Fruit fly (Drosophila melanogaster) whole organism, embryonic: Measurements from ENCODE around the gene CG31952.

Source experiments
- Ada2b ChIP-seq: fragments of 200-800 bp; sonication (Bioruptor generic); IDR thresholded peaks from 2 replicates; pipeline ENCODE4 v1.3.6; 2022; ENCODE audit warnings: missing biosample characterization, missing genetic modification characterization
- Blimp-1 ChIP-seq: fragments of 200-800 bp; sonication (Bioruptor generic); optimal IDR thresholded peaks from 3 replicates; lab custom pipeline; 2018; ENCODE audit warnings: missing biosample characterization, missing genetic modification characterization, mild to moderate bottlenecking, moderate library complexity, missing genetic modification reagents
- C15 ChIP-seq: fragments of 200-800 bp; sonication (Bioruptor generic); IDR thresholded peaks from 3 replicates; pipeline ENCODE4 v1.3.6; 2022; ENCODE audit warnings: missing biosample characterization, missing genetic modification characterization
- CG10274 ChIP-seq: fragments of 200-800 bp; sonication (Bioruptor generic); optimal IDR thresholded peaks from 3 replicates; lab custom pipeline; 2017; ENCODE audit warnings: missing biosample characterization, mild to moderate bottlenecking, missing genetic modification characterization
- CG12659 ChIP-seq: fragments of 200-800 bp; sonication (Bioruptor generic); optimal IDR thresholded peaks from 3 replicates; lab custom pipeline; 2017; ENCODE audit warnings: mild to moderate bottlenecking, missing biosample characterization, missing genetic modification reagents, missing genetic modification characterization
- CG13775 ChIP-seq: fragments of 200-800 bp; sonication (Bioruptor generic); optimal IDR thresholded peaks from 3 replicates; lab custom pipeline; 2017; ENCODE audit warnings: missing biosample characterization, mild to moderate bottlenecking, missing genetic modification characterization
- CG13894 ChIP-seq: fragments of 200-800 bp; sonication (Bioruptor generic); optimal IDR thresholded peaks from 3 replicates; lab custom pipeline; 2018; ENCODE audit warnings: missing biosample characterization, mild to moderate bottlenecking, missing genetic modification characterization, moderate library complexity
- CG14710 ChIP-seq: fragments of 200-800 bp; sonication (Bioruptor generic); optimal IDR thresholded peaks from 3 replicates; lab custom pipeline; 2019; ENCODE audit warnings: missing biosample characterization, mild to moderate bottlenecking, missing genetic modification characterization, moderate library complexity
- CG14860 ChIP-seq: fragments of 200-800 bp; sonication (Bioruptor generic); IDR thresholded peaks from 3 replicates; pipeline ENCODE4 v1.3.6; 2022; ENCODE audit warnings: missing biosample characterization, missing genetic modification characterization; ENCODE audit not compliant: partially characterized antibody
- CG14965 ChIP-seq: fragments of 200-800 bp; sonication (Bioruptor generic); optimal IDR thresholded peaks from 2 replicates; lab custom pipeline; 2016; ENCODE audit warnings: missing biosample characterization, missing genetic modification characterization, borderline replicate concordance
- CG17186 ChIP-seq: fragments of 200-800 bp; sonication (Bioruptor generic); optimal IDR thresholded peaks from 3 replicates; lab custom pipeline; 2017; ENCODE audit warnings: missing biosample characterization, missing genetic modification reagents, missing genetic modification characterization
- CG17568 ChIP-seq: fragments of 200-800 bp; sonication (Bioruptor generic); optimal IDR thresholded peaks from 2 replicates; lab custom pipeline; 2018; ENCODE audit warnings: missing biosample characterization, mild to moderate bottlenecking, missing genetic modification characterization, moderate library complexity
- CG4328 ChIP-seq: fragments of 200-800 bp; sonication (Bioruptor generic); optimal IDR thresholded peaks from 3 replicates; lab custom pipeline; 2017; ENCODE audit warnings: missing biosample characterization, missing genetic modification reagents, missing genetic modification characterization
- CG7357 ChIP-seq: fragments of 200-800 bp; sonication (Bioruptor generic); IDR thresholded peaks from 3 replicates; pipeline ENCODE4 v1.3.6; 2022; ENCODE audit warnings: missing biosample characterization, missing genetic modification characterization
- CG7963 ChIP-seq: fragments of 200-800 bp; sonication (Bioruptor generic); IDR thresholded peaks from 3 replicates; pipeline ENCODE4 v1.3.6; 2022; ENCODE audit warnings: missing biosample characterization, missing genetic modification characterization; ENCODE audit not compliant: partially characterized antibody
- CG9817 ChIP-seq: fragments of 200-800 bp; sonication (Bioruptor generic); optimal IDR thresholded peaks from 2 replicates; lab custom pipeline; 2018; ENCODE audit warnings: missing biosample characterization, mild to moderate bottlenecking, missing genetic modification characterization, moderate library complexity
- CG9932 ChIP-seq: fragments of 200-800 bp; sonication (Bioruptor generic); IDR thresholded peaks from 2 replicates; pipeline ENCODE4 v1.3.6; 2022; ENCODE audit warnings: missing biosample characterization, missing genetic modification characterization
- Deaf1 ChIP-seq: fragments of 200-800 bp; optimal IDR thresholded peaks from 3 replicates; lab custom pipeline; 2019; ENCODE audit warnings: missing biosample characterization, mild to moderate bottlenecking, missing genetic modification characterization, moderate library complexity
- Dfd ChIP-seq, 2 experiments: fragments of >200 bp; optimal IDR thresholded peaks; 2 replicates each; lab custom pipeline; 2017; ENCODE audit warnings: missing biosample characterization in 2 of 2, missing genetic modification characterization in 2 of 2
- Doc3 ChIP-seq: fragments of 200-800 bp; sonication (Bioruptor generic); IDR thresholded peaks from 3 replicates; pipeline ENCODE4 v1.3.6; 2022; ENCODE audit warnings: missing biosample characterization, missing genetic modification characterization; ENCODE audit not compliant: partially characterized antibody
- E2f1 ChIP-seq: fragments of 200-800 bp; sonication (Bioruptor generic); IDR thresholded peaks from 2 replicates; pipeline ENCODE4 v1.3.6; 2022; ENCODE audit warnings: missing biosample characterization, missing genetic modification characterization
- HHEX ChIP-seq: fragments of 200-800 bp; sonication (Bioruptor generic); optimal IDR thresholded peaks from 3 replicates; lab custom pipeline; 2017; ENCODE audit warnings: missing biosample characterization, mild to moderate bottlenecking, missing genetic modification characterization, missing genetic modification reagents
- HmgZ ChIP-seq: fragments of 200-800 bp; sonication (Bioruptor generic); optimal IDR thresholded peaks from 2 replicates; lab custom pipeline; 2018; ENCODE audit warnings: missing biosample characterization, mild to moderate bottlenecking, missing genetic modification characterization
- Hr39 ChIP-seq: fragments of >200 bp; optimal IDR thresholded peaks from 2 replicates; lab custom pipeline; 2017
- MESR4 ChIP-seq: fragments of 200-800 bp; sonication (Bioruptor generic); optimal IDR thresholded peaks from 2 replicates; lab custom pipeline; 2018; ENCODE audit warnings: missing biosample characterization, mild to moderate bottlenecking, missing genetic modification characterization, moderate library complexity
- Max ChIP-seq: fragments of 200-800 bp; sonication (Bioruptor generic); optimal IDR thresholded peaks from 2 replicates; lab custom pipeline; 2016; ENCODE audit warnings: missing biosample characterization, mild to moderate bottlenecking, missing genetic modification characterization
- Mrtf ChIP-seq: fragments of 200-800 bp; sonication (Bioruptor generic); IDR thresholded peaks from 3 replicates; pipeline ENCODE4 v1.3.6; 2022; ENCODE audit warnings: missing biosample characterization, missing genetic modification characterization
- PHDP ChIP-seq: fragments of 200-800 bp; sonication (Bioruptor generic); optimal IDR thresholded peaks from 3 replicates; lab custom pipeline; 2018; ENCODE audit warnings: missing biosample characterization, mild to moderate bottlenecking, missing genetic modification characterization, moderate library complexity
- Poxn ChIP-seq: fragments of 200-800 bp; sonication (Bioruptor generic); IDR thresholded peaks from 2 replicates; pipeline ENCODE4 v1.3.6; 2022; ENCODE audit warnings: missing biosample characterization, missing genetic modification characterization
- Sox100B ChIP-seq: fragments of 200-800 bp; sonication (Bioruptor generic); optimal IDR thresholded peaks from 3 replicates; lab custom pipeline; 2018; ENCODE audit warnings: missing biosample characterization, mild to moderate bottlenecking, missing genetic modification characterization
- Ssrp ChIP-seq: fragments of 200-800 bp; sonication (Bioruptor generic); optimal IDR thresholded peaks from 2 replicates; lab custom pipeline; 2018; ENCODE audit warnings: missing biosample characterization, mild to moderate bottlenecking, missing genetic modification characterization, moderate library complexity
- Usf ChIP-seq: fragments of 200-800 bp; sonication (Bioruptor generic); optimal IDR thresholded peaks from 2 replicates; lab custom pipeline; 2017; ENCODE audit warnings: missing genotype, missing biosample characterization, missing genetic modification characterization
- Vsx1 ChIP-seq: fragments of 200-800 bp; sonication (Bioruptor generic); optimal IDR thresholded peaks from 2 replicates; lab custom pipeline; 2017; ENCODE audit warnings: missing biosample characterization, mild to moderate bottlenecking, missing genetic modification characterization, missing genetic modification reagents
- ab ChIP-seq: fragments of 200-800 bp; sonication (Bioruptor generic); optimal IDR thresholded peaks from 2 replicates; lab custom pipeline; 2016; ENCODE audit warnings: missing biosample characterization, missing genetic modification characterization
- ap ChIP-seq: fragments of 200-800 bp; sonication (Bioruptor generic); IDR thresholded peaks from 2 replicates; pipeline ENCODE4 v1.3.6; 2022; ENCODE audit warnings: missing biosample characterization, missing genetic modification characterization
- esg ChIP-seq: fragments of 200-800 bp; sonication (Bioruptor generic); conservative IDR thresholded peaks from 2 replicates; pipeline ENCODE4 v1.3.6; 2022; ENCODE audit warnings: missing biosample characterization, missing genetic modification characterization
- gce ChIP-seq: fragments of 200-800 bp; sonication (Bioruptor generic); IDR thresholded peaks from 3 replicates; pipeline ENCODE4 v1.3.6; 2022; ENCODE audit warnings: missing biosample characterization, missing genetic modification characterization
- lab ChIP-seq: fragments of 200-800 bp; sonication (Bioruptor generic); optimal IDR thresholded peaks from 3 replicates; lab custom pipeline; 2017; ENCODE audit warnings: missing biosample characterization, missing genetic modification characterization, mild to moderate bottlenecking, moderate library complexity, missing genetic modification reagents
- onecut ChIP-seq: fragments of 200-800 bp; sonication (Bioruptor generic); IDR thresholded peaks from 2 replicates; pipeline ENCODE4 v1.3.6; 2022; ENCODE audit warnings: missing biosample characterization, missing genetic modification characterization
- org-1 ChIP-seq: fragments of 200-800 bp; sonication (Bioruptor generic); optimal IDR thresholded peaks from 2 replicates; lab custom pipeline; 2017; ENCODE audit warnings: missing biosample characterization, missing genetic modification characterization
- pan ChIP-seq, 4 experiments: fragments of >200 bp in 3 of 4; fragments of 200-800 bp in 1 of 4; sonication (Bioruptor generic) in 1 of 4; optimal IDR thresholded peaks in 3 of 4; IDR thresholded peaks in 1 of 4; 2 replicates each; pipeline versions ENCODE4 v1.3.6 to Lab custom; 2017 to 2022; ENCODE audit warnings: missing biosample characterization in 2 of 4, missing genetic modification characterization in 2 of 4, mixed read lengths in 1 of 4
- pho ChIP-seq: fragments of 200-800 bp; sonication (Bioruptor generic); optimal IDR thresholded peaks from 2 replicates; lab custom pipeline; 2016; ENCODE audit warnings: missing biosample characterization, missing genetic modification characterization
- pros ChIP-seq: fragments of 200-800 bp; sonication (Bioruptor generic); optimal IDR thresholded peaks from 3 replicates; lab custom pipeline; 2019; ENCODE audit warnings: missing biosample characterization, mild to moderate bottlenecking, missing genetic modification characterization, moderate library complexity
- sc ChIP-seq, 3 experiments: fragments of >200 bp in 2 of 3; fragments of 200-800 bp in 1 of 3; sonication (Bioruptor generic) in 1 of 3; optimal IDR thresholded peaks; 2 replicates in 2 of 3; 3 replicates in 1 of 3; lab custom pipeline; 2017; ENCODE audit warnings: mild to moderate bottlenecking in 1 of 3, missing biosample characterization in 1 of 3, missing genetic modification characterization in 1 of 3, missing genetic modification reagents in 1 of 3
- scrt ChIP-seq: fragments of 200-800 bp; sonication (Bioruptor generic); optimal IDR thresholded peaks from 2 replicates; lab custom pipeline; 2018; ENCODE audit warnings: missing biosample characterization, mild to moderate bottlenecking, missing genetic modification characterization, moderate library complexity
- ssp ChIP-seq: fragments of 200-800 bp; sonication (Bioruptor generic); IDR thresholded peaks from 2 replicates; pipeline ENCODE4 v1.3.6; 2022; ENCODE audit warnings: missing biosample characterization, missing genetic modification characterization
- trh ChIP-seq: fragments of 200-800 bp; sonication (Bioruptor generic); optimal IDR thresholded peaks from 2 replicates; lab custom pipeline; 2016; ENCODE audit warnings: missing biosample characterization, missing genetic modification characterization
- twi ChIP-seq: fragments of 200-800 bp; optimal IDR thresholded peaks from 2 replicates; lab custom pipeline; 2019; ENCODE audit warnings: missing biosample characterization, mild to moderate bottlenecking, missing genetic modification characterization, moderate library complexity
- vnd ChIP-seq: fragments of 200-800 bp; sonication (Bioruptor generic); IDR thresholded peaks from 3 replicates; pipeline ENCODE4 v1.3.6; 2022; ENCODE audit warnings: missing biosample characterization, missing genetic modification characterization; ENCODE audit not compliant: partially characterized antibody

The CG31952 gene

DNA sequence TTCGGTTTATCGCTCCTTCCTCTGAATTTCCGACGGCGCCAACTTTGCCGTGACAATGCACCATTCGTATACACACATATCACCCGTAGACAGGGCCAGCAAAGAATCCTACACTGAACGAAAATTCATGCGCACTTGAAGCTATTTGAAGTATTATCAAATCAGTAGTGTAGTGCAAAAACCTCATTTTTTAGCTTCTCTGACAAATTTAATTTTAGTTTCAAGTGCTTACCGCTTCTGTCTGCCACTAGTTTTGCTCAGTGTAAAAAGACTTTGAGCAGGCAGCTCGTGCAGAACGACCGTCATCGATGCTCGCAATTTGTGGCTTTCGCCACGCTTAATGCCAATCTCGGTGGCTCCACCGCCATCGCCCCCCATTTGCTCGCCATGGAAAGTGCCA is 28.3 kb downstream of the CG31952 start (continued):
- TF ChIP-seq Max (GFP tag; lab: Kevin White, UChicago) (no peak), Deaf1 (tag; lab: Kevin White, UChicago) (no peak), CG17186 (GFP tag; lab: Kevin White, UChicago) (no peak), Dfd (GFP tag; optimal IDR thresholded peaks at IDR 0.05; lab: Kevin White, UChicago) (no peak), CG10274 (GFP tag; lab: Kevin White, UChicago) (no peak), esg (GFP tag; lab: Robert Waterston, UW) (peak; percentile 60), CG13894 (no peak), Mrtf (GFP tag; lab: Robert Waterston, UW) (peak; percentile 40; the same call in 1 of the 3 replicates), Blimp-1 (GFP tag; lab: Kevin White, UChicago) (peak; percentile 42), ssp (GFP tag; lab: Robert Waterston, UW) (0 out of 2 replicates have a peak, but pooled peaks have one; percentile 28), Sox100B (GFP tag; lab: Kevin White, UChicago) (no peak), Ada2b (peak; percentile 73), CG9817 (tag; lab: Kevin White, UChicago) (peak; percentile 15), Doc3 (GFP tag; lab: Robert Waterston, UW) (no peak), CG14860 (GFP tag; lab: Robert Waterston, UW) (no peak), PHDP (tag; lab: Kevin White, UChicago) (peak; percentile 22), lab (GFP tag; lab: Kevin White, UChicago) (no peak), pan (optimal IDR thresholded peaks at IDR 0.05; lab: Kevin White, UChicago) (no peak), pan (GFP tag; optimal IDR thresholded peaks at IDR 0.05 in 1 of 2, IDR thresholded peaks at IDR 0.05 in 1 of 2) (peak in 1 of 2 experiments; percentile 67), MESR4 (GFP tag; lab: Kevin White, UChicago) (no peak), pho (GFP tag; lab: Kevin White, UChicago) (no peak), CG14710 (peak; percentile 1), CG7357 (no peak), Usf (GFP tag; lab: Kevin White, UChicago) (no peak), vnd (GFP tag; lab: Robert Waterston, UW) (no peak), twi (no peak), E2f1 (GFP tag; lab: Robert Waterston, UW) (peak; percentile 45; the same call in 1 of the 2 replicates), gce (GFP tag; lab: Robert Waterston, UW) (peak; percentile 39; the same call in 2 of the 3 replicates), sc (optimal IDR thresholded peaks at IDR 0.05; lab: Kevin White, UChicago) (no peak), sc (GFP tag; optimal IDR thresholded peaks at IDR 0.05; lab: Kevin White, UChicago) (no peak), CG13775 (GFP tag; lab: Kevin White, UChicago) (peak; percentile 4), onecut (GFP tag; lab: Robert Waterston, UW) (no peak), CG9932 (no peak; the same call in 1 of the 2 replicates), CG7963 (GFP tag; lab: Robert Waterston, UW) (no peak), ab (no peak), trh (GFP tag; lab: Kevin White, UChicago) (peak; percentile 6), Poxn (no peak), C15 (GFP tag; lab: Robert Waterston, UW) (no peak), CG12659 (peak; percentile 15), Hr39 (no peak), scrt (no peak), CG4328 (GFP tag; lab: Kevin White, UChicago) (no peak), CG17568 (GFP tag; lab: Kevin White, UChicago) (no peak), org-1 (peak; percentile 16), pros (no peak), ap (GFP tag; lab: Robert Waterston, UW) (0 out of 2 replicates have a peak, but pooled peaks have one; percentile 19), HHEX (GFP tag; lab: Kevin White, UChicago) (no peak), Vsx1 (no peak), CG14965 (GFP tag; lab: Kevin White, UChicago) (no peak), HmgZ (tag; lab: Kevin White, UChicago) (no peak), Ssrp (tag; lab: Kevin White, UChicago) (peak; percentile 26)
